Worm (Caenorhabditis elegans) whole organism, early embryonic: ENCODE data around the gene T03D3.5.

ENCODE experiments used
- aly-1 ChIP-seq: sonication (generic microtip); optimal IDR thresholded peaks from 2 replicates; lab custom pipeline; 2016; ENCODE audit warnings: missing genetic modification characterization, missing compliant biosample characterization
- ama-1 ChIP-seq: fragments of 150-350 bp; optimal IDR thresholded peaks from 2 replicates; lab custom pipeline; 2014
- ceh-13 ChIP-seq: fragments of 200-800 bp; sonication (Bioruptor generic); optimal IDR thresholded peaks from 2 replicates; lab custom pipeline; 2018; ENCODE audit warnings: mild to moderate bottlenecking, missing genetic modification characterization, missing compliant biosample characterization
- ets-7 ChIP-seq: sonication (generic microtip); optimal IDR thresholded peaks from 2 replicates; lab custom pipeline; 2016; ENCODE audit warnings: missing genotype, missing genetic modification characterization, missing compliant biosample characterization
- hmbx-1 ChIP-seq: sonication (generic microtip); optimal IDR thresholded peaks from 2 replicates; lab custom pipeline; 2016; ENCODE audit warnings: mild to moderate bottlenecking, missing genetic modification characterization, missing compliant biosample characterization
- hnd-1 ChIP-seq: sonication (generic microtip); optimal IDR thresholded peaks from 2 replicates; lab custom pipeline; 2016; ENCODE audit warnings: missing genetic modification characterization, missing compliant biosample characterization
- pes-1 ChIP-seq: fragments of 200-800 bp; sonication (Bioruptor generic); IDR thresholded peaks from 2 replicates; pipeline ENCODE4 v1.3.6; 2022; ENCODE audit warnings: missing genetic modification reagents, missing genetic modification characterization, missing compliant biosample characterization
- sea-1 ChIP-seq: fragments of 200-800 bp; sonication (Bioruptor generic); conservative IDR thresholded peaks from 2 replicates; pipeline ENCODE4 v1.3.6; 2022; ENCODE audit warnings: missing genetic modification characterization, missing compliant biosample characterization

- TF ChIP-seq sea-1 (GFP tag; lab: Robert Waterston, UW) = no peak
- no peak for TF ChIP-seq pes-1 (GFP tag; lab: Robert Waterston, UW)
- no peak for TF ChIP-seq hnd-1 (tag; lab: Kevin White, UChicago)
- no peak for TF ChIP-seq ceh-13
- no peak for TF ChIP-seq aly-1
- TF ChIP-seq hmbx-1 (tag; lab: Kevin White, UChicago) = no peak
- TF ChIP-seq ets-7 (tag; lab: Kevin White, UChicago) = no peak
- no peak for TF ChIP-seq ama-1 (lab: Kevin White, UChicago)
These were observed 31.2 kb upstream of the T03D3.5 start, which contains the start of gene srj-55 for ce11 chrV:2857842-2858241.
